Fruit fly (Drosophila melanogaster) whole organism, pupa: Measurements from ENCODE around the gene CG32259.
A peak's percentile ranks its signal among the peaks of the same experiment; 100 is the strongest.

Experiments used
- CG10348 ChIP-seq: fragments of 200-800 bp; sonication (Bioruptor generic); IDR thresholded peaks from 2 replicates; pipeline ENCODE4 v1.3.6; 2022; ENCODE audit warnings: missing biosample characterization, missing genetic modification characterization
- CG12605 ChIP-seq: fragments of 200-800 bp; sonication (Bioruptor generic); IDR thresholded peaks from 2 replicates; pipeline ENCODE4 v1.3.6; 2022; ENCODE audit warnings: missing biosample characterization, missing genetic modification characterization
- CG13204 ChIP-seq: fragments of 200-800 bp; sonication (Bioruptor generic); optimal IDR thresholded peaks from 2 replicates; lab custom pipeline; 2018; ENCODE audit warnings: missing biosample characterization, mild to moderate bottlenecking, missing genetic modification characterization, moderate library complexity
- CG14655 ChIP-seq: fragments of 200-800 bp; sonication (Bioruptor generic); optimal IDR thresholded peaks from 3 replicates; lab custom pipeline; 2017; ENCODE audit warnings: mild to moderate bottlenecking, missing biosample characterization, missing genetic modification reagents, missing genetic modification characterization
- CG15710 ChIP-seq: fragments of 200-800 bp; sonication (Bioruptor generic); optimal IDR thresholded peaks from 2 replicates; lab custom pipeline; 2018; ENCODE audit warnings: missing biosample characterization, mild to moderate bottlenecking, missing genetic modification characterization, moderate library complexity
- CG17806 ChIP-seq: fragments of 200-800 bp; sonication (Bioruptor generic); optimal IDR thresholded peaks from 2 replicates; lab custom pipeline; 2018; ENCODE audit warnings: missing biosample characterization, mild to moderate bottlenecking, missing genetic modification characterization, moderate library complexity
- CG32121 ChIP-seq: fragments of 200-800 bp; sonication (Bioruptor generic); IDR thresholded peaks from 2 replicates; pipeline ENCODE4 v1.3.6; 2022; ENCODE audit warnings: missing biosample characterization, missing genetic modification characterization
- CG34367 ChIP-seq: fragments of 200-800 bp; sonication (Bioruptor generic); optimal IDR thresholded peaks from 2 replicates; lab custom pipeline; 2018; ENCODE audit warnings: missing biosample characterization, mild to moderate bottlenecking, missing genetic modification characterization
- CG4496 ChIP-seq: fragments of 200-800 bp; sonication (Bioruptor generic); IDR thresholded peaks from 3 replicates; pipeline ENCODE4 v1.3.6; 2022; ENCODE audit warnings: missing biosample characterization, missing genetic modification characterization
- CG8159 ChIP-seq: fragments of 200-800 bp; sonication (Bioruptor generic); optimal IDR thresholded peaks from 3 replicates; lab custom pipeline; 2018; ENCODE audit warnings: missing biosample characterization, mild to moderate bottlenecking, missing genetic modification characterization, moderate library complexity
- CG8301 ChIP-seq: fragments of 200-800 bp; sonication (Bioruptor generic); optimal IDR thresholded peaks from 2 replicates; lab custom pipeline; 2018; ENCODE audit warnings: missing biosample characterization, mild to moderate bottlenecking, missing genetic modification characterization
- CG9948 ChIP-seq: fragments of 200-800 bp; sonication (Bioruptor generic); optimal IDR thresholded peaks from 2 replicates; lab custom pipeline; 2018; ENCODE audit warnings: missing biosample characterization, mild to moderate bottlenecking, missing genetic modification characterization, moderate library complexity
- D1 ChIP-seq: fragments of 200-800 bp; sonication (Bioruptor generic); optimal IDR thresholded peaks from 2 replicates; lab custom pipeline; 2018; ENCODE audit warnings: missing biosample characterization, mild to moderate bottlenecking, missing genetic modification characterization, moderate library complexity
- EcR ChIP-seq: fragments of 200-800 bp; sonication (Bioruptor generic); optimal IDR thresholded peaks from 3 replicates; lab custom pipeline; 2019; ENCODE audit warnings: missing biosample characterization, missing genetic modification characterization, mild to moderate bottlenecking, moderate library complexity, missing genetic modification reagents
- Ets98B ChIP-seq: fragments of 200-800 bp; sonication (Bioruptor generic); IDR thresholded peaks from 2 replicates; pipeline ENCODE4 v1.3.6; 2022; ENCODE audit warnings: missing biosample characterization, missing genetic modification characterization
- Pif1A ChIP-seq: fragments of 200-800 bp; sonication (Bioruptor generic); optimal IDR thresholded peaks from 3 replicates; lab custom pipeline; 2016; ENCODE audit warnings: missing biosample characterization, missing genetic modification characterization
- Pif1B ChIP-seq: fragments of 200-800 bp; sonication (Bioruptor generic); optimal IDR thresholded peaks from 3 replicates; lab custom pipeline; 2016; ENCODE audit warnings: missing biosample characterization, missing genetic modification characterization
- Snoo ChIP-seq: fragments of 200-800 bp; sonication (Bioruptor generic); optimal IDR thresholded peaks from 3 replicates; lab custom pipeline; 2017; ENCODE audit warnings: missing biosample characterization, mild to moderate bottlenecking, missing genetic modification characterization, inconsistent platforms
- fd96Ca ChIP-seq: fragments of 200-800 bp; sonication (Bioruptor generic); IDR thresholded peaks from 3 replicates; pipeline ENCODE4 v1.3.6; 2022; ENCODE audit warnings: missing biosample characterization, missing genetic modification characterization
- gl ChIP-seq: fragments of 200-800 bp; sonication (Bioruptor generic); optimal IDR thresholded peaks from 2 replicates; lab custom pipeline; 2018; ENCODE audit warnings: missing biosample characterization, mild to moderate bottlenecking, missing genetic modification characterization
- rn ChIP-seq: fragments of 200-800 bp; sonication (Bioruptor generic); IDR thresholded peaks from 2 replicates; pipeline ENCODE4 v1.3.6; 2022; ENCODE audit warnings: missing biosample characterization, missing genetic modification characterization

CG32259 gene

DNA sequence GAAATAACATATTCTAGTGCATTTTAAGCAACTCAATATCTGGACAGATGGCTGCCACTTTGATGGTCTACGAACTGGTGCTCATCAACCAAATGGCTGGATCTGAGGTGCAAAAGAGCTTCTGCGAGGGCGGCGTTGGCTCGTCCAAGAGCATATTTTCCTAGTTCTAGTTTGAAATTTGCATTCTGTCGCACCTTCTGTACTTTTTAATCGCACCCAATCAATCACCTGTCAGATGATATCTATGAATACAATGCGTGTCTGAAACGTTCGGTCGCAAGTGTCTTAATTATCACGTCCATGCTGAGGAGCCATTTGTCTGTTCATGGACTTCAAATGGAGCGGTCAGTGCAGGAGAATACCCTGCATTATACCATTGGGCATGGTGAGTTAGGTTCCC, 37.4 kb upstream of the CG32259 start, which contains the start of the genes Gr64d and Gr64e:
Gene Gr64d (plus strand): TSS at position 301 of the 400 bp plus-strand sequence.
Gene Gr64e (plus strand): TSS at position 380 of the 400 bp plus-strand sequence.
- no peak for TF ChIP-seq CG10348 (GFP tag; lab: Robert Waterston, UW)
- TF ChIP-seq Ets98B (GFP tag; lab: Robert Waterston, UW): no peak
- TF ChIP-seq CG13204 (GFP tag; lab: Kevin White, UChicago): no peak
- TF ChIP-seq fd96Ca: no peak
- no peak for TF ChIP-seq Snoo (tag; lab: Kevin White, UChicago)
- TF ChIP-seq EcR (GFP tag; lab: Kevin White, UChicago): no peak
- TF ChIP-seq CG4496: no peak
- no peak for TF ChIP-seq rn (GFP tag; lab: Robert Waterston, UW)
- no peak for TF ChIP-seq CG15710 (tag; lab: Kevin White, UChicago)
- TF ChIP-seq Pif1B (GFP tag; lab: Kevin White, UChicago): no peak

DNA sequence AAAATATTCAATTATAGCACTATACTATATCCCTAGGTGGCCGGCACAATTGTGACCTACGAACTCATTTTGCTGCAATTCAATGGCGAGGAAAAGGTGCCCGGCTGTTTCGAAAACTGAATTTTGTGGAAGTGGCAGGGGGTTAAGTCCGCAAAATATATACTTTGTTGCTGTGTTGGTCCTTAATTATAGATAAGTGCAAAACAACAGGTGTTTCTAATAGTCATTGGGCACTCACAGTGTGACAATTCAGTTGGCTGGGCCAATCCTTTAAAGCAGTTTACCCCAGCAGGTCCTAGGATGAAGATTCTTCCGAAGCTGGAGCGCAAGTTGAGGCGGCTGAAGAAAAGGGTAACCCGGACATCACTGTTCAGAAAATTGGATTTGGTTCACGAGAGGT, 33.7 kb upstream of the CG32259 start, which contains the start of gene Gr64f:
Gene Gr64f (plus strand): TSS at position 301 of the 400 bp plus-strand sequence.
- TF ChIP-seq Pif1A (GFP tag; lab: Kevin White, UChicago): no peak
- no peak for TF ChIP-seq gl (tag; lab: Kevin White, UChicago)
- no peak for TF ChIP-seq CG4496
- no peak for TF ChIP-seq CG9948 (tag; lab: Kevin White, UChicago)
- TF ChIP-seq Ets98B (GFP tag; lab: Robert Waterston, UW): no peak
- no peak for TF ChIP-seq Snoo (tag; lab: Kevin White, UChicago)
- TF ChIP-seq CG32121: no peak
- no peak for TF ChIP-seq EcR (GFP tag; lab: Kevin White, UChicago)
- TF ChIP-seq CG34367 (tag; lab: Kevin White, UChicago): no peak
- no peak for TF ChIP-seq D1 (tag; lab: Kevin White, UChicago)
- TF ChIP-seq CG8301: no peak
- no peak for TF ChIP-seq CG15710 (tag; lab: Kevin White, UChicago)
- TF ChIP-seq CG14655 (GFP tag; lab: Kevin White, UChicago): no peak
- no peak for TF ChIP-seq CG10348 (GFP tag; lab: Robert Waterston, UW)
- no peak for TF ChIP-seq fd96Ca
- TF ChIP-seq CG12605 (GFP tag; lab: Robert Waterston, UW): no peak
- TF ChIP-seq Pif1B (GFP tag; lab: Kevin White, UChicago): no peak
- no peak for TF ChIP-seq rn (GFP tag; lab: Robert Waterston, UW)
- no peak for TF ChIP-seq CG13204 (GFP tag; lab: Kevin White, UChicago)
- TF ChIP-seq CG8159 (tag; lab: Kevin White, UChicago): no peak

DNA sequence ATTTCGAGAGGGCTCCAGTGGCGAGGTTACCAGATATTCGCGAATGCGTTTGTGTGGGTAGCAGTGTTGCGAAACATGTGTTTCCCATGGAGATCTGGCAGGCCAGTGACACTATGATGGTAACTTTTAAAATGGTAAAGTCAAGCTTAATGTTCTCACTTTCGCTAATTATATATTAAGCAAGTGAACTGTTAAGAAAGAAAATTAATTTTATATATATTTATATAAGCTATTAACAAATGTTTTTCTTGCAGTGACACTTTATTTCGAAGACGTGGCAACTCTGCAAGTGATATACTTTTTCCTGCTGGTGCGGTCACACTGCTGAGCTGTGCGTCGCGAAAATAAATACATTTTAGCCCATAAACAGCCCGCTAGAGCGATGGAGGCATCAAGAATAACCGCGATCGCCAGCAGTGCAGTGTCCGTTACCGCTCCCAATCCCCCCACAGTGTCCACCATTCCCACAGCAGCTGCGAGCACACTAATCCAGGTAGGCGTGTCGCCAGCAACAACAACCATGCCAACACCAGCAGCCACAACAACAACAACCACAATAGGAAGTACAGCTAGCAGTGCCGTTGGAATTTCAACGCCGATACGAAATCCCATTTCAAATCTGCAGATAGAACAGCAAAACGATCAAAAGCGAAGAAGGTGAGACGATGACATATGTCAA, 28.8 kb upstream of the CG32259 start, which contains the start of the genes CG11593 and Rcd5:
Gene CG11593 (minus strand): TSS at position 236 of the 679 bp plus-strand sequence.
Gene Rcd5 (plus strand): TSS at position 283 of the 679 bp plus-strand sequence.
- TF ChIP-seq Snoo (tag; lab: Kevin White, UChicago) (no peak), CG8301 (no peak), EcR (GFP tag; lab: Kevin White, UChicago) (no peak), CG32121 (peak; percentile 62), Pif1B (GFP tag; lab: Kevin White, UChicago) (no peak), CG14655 (GFP tag; lab: Kevin White, UChicago) (no peak), D1 (tag; lab: Kevin White, UChicago) (no peak), CG4496 (peak; percentile 75), CG15710 (tag; lab: Kevin White, UChicago) (no peak), Ets98B (GFP tag; lab: Robert Waterston, UW) (no peak; the same call in 1 of the 2 replicates), CG8159 (tag; lab: Kevin White, UChicago) (no peak), CG12605 (GFP tag; lab: Robert Waterston, UW) (no peak), gl (tag; lab: Kevin White, UChicago) (no peak), CG34367 (tag; lab: Kevin White, UChicago) (peak; percentile 8), CG10348 (GFP tag; lab: Robert Waterston, UW) (no peak), CG9948 (tag; lab: Kevin White, UChicago) (no peak), CG17806 (tag; lab: Kevin White, UChicago) (no peak), CG13204 (GFP tag; lab: Kevin White, UChicago) (no peak), Pif1A (GFP tag; lab: Kevin White, UChicago) (no peak), fd96Ca (peak; percentile 77), rn (GFP tag; lab: Robert Waterston, UW) (peak; percentile 70)

DNA sequence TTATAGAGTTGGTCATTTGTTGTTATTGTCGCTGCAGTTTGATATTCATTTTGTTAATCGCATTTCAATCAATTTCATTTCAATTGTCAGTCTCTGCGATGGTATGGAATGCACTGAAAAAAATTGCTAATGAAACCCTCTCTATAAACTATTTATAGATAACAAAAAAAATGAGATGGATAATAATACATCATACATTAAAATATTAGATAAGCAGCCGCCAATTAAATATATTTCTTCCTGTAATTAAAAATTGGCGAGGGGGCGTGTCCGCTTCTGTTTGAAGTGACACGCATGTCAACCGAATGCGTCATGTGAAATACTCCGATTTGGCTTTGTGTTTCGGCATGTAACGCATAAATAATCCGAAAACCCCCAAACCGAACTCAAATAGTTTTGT, 24.7 kb upstream of the CG32259 start:
- TF ChIP-seq CG32121 (no peak), CG17806 (tag; lab: Kevin White, UChicago) (no peak), rn (GFP tag; lab: Robert Waterston, UW) (no peak), CG4496 (no peak), gl (tag; lab: Kevin White, UChicago) (no peak), Snoo (tag; lab: Kevin White, UChicago) (no peak), CG13204 (GFP tag; lab: Kevin White, UChicago) (no peak), CG14655 (GFP tag; lab: Kevin White, UChicago) (no peak), Pif1A (GFP tag; lab: Kevin White, UChicago) (no peak)

DNA sequence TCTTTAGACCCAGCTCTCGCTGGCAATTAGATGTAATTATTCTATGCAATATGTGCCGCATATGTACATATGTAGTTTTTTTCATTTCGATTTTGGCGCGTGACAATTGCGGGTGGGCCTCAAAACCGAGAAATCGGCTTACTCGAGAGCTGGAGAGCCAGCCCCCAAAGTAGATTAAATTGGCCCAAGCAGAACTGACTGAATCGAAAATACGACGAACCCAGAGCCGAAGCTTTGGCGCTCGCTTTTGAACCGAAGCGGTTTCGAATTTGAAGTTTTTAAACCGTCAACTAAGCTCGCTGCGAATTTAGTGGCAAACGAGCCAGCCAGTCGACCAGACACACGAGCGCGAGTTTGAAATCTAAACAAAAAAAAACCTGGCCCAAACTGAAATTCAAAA, 22.9 kb upstream of the CG32259 start, which contains the start of gene CG1136:
Gene CG1136 (plus strand): TSS at position 308 of the 400 bp plus-strand sequence.
- TF ChIP-seq CG9948 (tag; lab: Kevin White, UChicago): no peak
- no peak for TF ChIP-seq EcR (GFP tag; lab: Kevin White, UChicago)
- no peak for TF ChIP-seq Snoo (tag; lab: Kevin White, UChicago)
- TF ChIP-seq Pif1B (GFP tag; lab: Kevin White, UChicago): no peak
